Fruit fly (Drosophila melanogaster) whole organism: ENCODE results near the gene CG18213.
"Not testable (repeated sequence)": the region's sequence is repeated elsewhere in the genome, so short reads cannot be mapped to it uniquely, and the experiment has no call there.

Experiments
- CG8478 ChIP-seq: fragments of >200 bp; optimal IDR thresholded peaks from 2 replicates; lab custom pipeline; 2018; ENCODE audit warnings: inconsistent platforms
- Dll ChIP-seq: fragments of >200 bp; optimal IDR thresholded peaks from 2 replicates; lab custom pipeline; 2017
- EcR ChIP-seq, 2 experiments: fragments of >200 bp; optimal IDR thresholded peaks; 2 replicates each; lab custom pipeline; 2017; ENCODE audit warnings: missing biosample characterization in 2 of 2, missing genetic modification characterization in 2 of 2, missing genetic modification reagents in 2 of 2
- pan ChIP-seq: fragments of >200 bp; optimal IDR thresholded peaks from 2 replicates; lab custom pipeline; 2017
- psq ChIP-seq: fragments of >200 bp; optimal IDR thresholded peaks from 2 replicates; lab custom pipeline; 2017
- usp ChIP-seq: fragments of >200 bp; optimal IDR thresholded peaks from 2 replicates; lab custom pipeline; 2017; ENCODE audit warnings: missing biosample characterization, missing genetic modification characterization, mixed read lengths

CG18213 gene

dm6 chr3R:17002218-17003110, 37.5 kb downstream of the CG18213 start, which contains the start of the genes Sf3a1 and Irc:
Sf3a1 (minus strand) TSS chr3R:17002355.
Irc (plus strand) TSS chr3R:17002875.
- TF ChIP-seq EcR (GFP tag; optimal IDR thresholded peaks at IDR 0.05; lab: Kevin White, UChicago) = no peak
- TF ChIP-seq CG8478 (lab: Kevin White, UChicago) = no peak
- TF ChIP-seq pan (lab: Kevin White, UChicago) = no peak
- no peak for TF ChIP-seq Dll
- TF ChIP-seq psq (lab: Kevin White, UChicago) = no peak
- no peak for TF ChIP-seq usp (GFP tag; lab: Kevin White, UChicago)

dm6 chr3R:16996059-16996959, 43.7 kb downstream of the CG18213 start, which contains the start of the genes EMC2A and CG3534:
EMC2A (minus strand) TSS chr3R:16996071.
CG3534 (plus strand) TSS chr3R:16996446.
- TF ChIP-seq Dll (no peak), psq (lab: Kevin White, UChicago) (no peak), pan (lab: Kevin White, UChicago) (no peak), EcR (GFP tag; optimal IDR thresholded peaks at IDR 0.05; lab: Kevin White, UChicago) (no peak)

dm6 chr3R:16992716-16993115, 47.3 kb downstream of the CG18213 start, which contains the start of gene CG31274:
CG31274 (plus strand) TSS chr3R:16993016.
- not testable (repeated sequence) for TF ChIP-seq EcR (GFP tag; optimal IDR thresholded peaks at IDR 0.05; lab: Kevin White, UChicago); usp (GFP tag; lab: Kevin White, UChicago); CG8478 (lab: Kevin White, UChicago)

- no peak for TF ChIP-seq pan (lab: Kevin White, UChicago)
- TF ChIP-seq usp (GFP tag; lab: Kevin White, UChicago) = no peak
- TF ChIP-seq psq (lab: Kevin White, UChicago) = no peak
- TF ChIP-seq EcR (GFP tag; optimal IDR thresholded peaks at IDR 0.05; lab: Kevin White, UChicago) = no peak
- no peak for TF ChIP-seq Dll
These were observed 48.2 kb downstream of the CG18213 start, which contains the start of gene EMC2B for dm6 chr3R:16991781-16992180. EMC2B (minus strand) TSS chr3R:16991878.

DNA sequence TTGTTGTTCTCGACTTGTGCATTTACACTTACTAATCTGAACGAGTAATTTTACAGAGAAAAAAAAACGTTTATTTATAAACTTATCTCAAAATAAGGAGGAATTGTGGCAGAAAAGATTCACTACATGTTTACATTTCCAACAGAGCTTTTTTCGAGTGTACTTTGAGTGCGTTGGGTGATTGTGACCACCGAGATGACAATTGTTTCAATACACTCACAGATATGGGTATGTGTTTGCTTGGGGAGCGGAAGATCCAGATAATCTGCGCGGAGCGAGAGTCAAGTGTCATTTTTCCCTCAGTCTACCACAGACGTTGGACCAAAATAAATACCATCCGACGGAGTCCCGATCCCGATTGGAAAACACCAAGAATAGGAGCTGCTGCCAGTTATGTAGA, 51.5 kb downstream of the CG18213 start, which contains the start of gene MESK4:
Gene MESK4 (plus strand): TSS at position 301 of the 400 bp plus-strand sequence.
- TF ChIP-seq usp (GFP tag; lab: Kevin White, UChicago); pan (lab: Kevin White, UChicago); psq (lab: Kevin White, UChicago): not testable (repeated sequence)

dm6 chr3R:16987924-16988298, 52.1 kb downstream of the CG18213 start:
- TF ChIP-seq pan (lab: Kevin White, UChicago) = no peak
- no peak for TF ChIP-seq CG8478 (lab: Kevin White, UChicago)
- TF ChIP-seq psq (lab: Kevin White, UChicago) = no peak
- no peak for TF ChIP-seq EcR (GFP tag; optimal IDR thresholded peaks at IDR 0.05; lab: Kevin White, UChicago)
- TF ChIP-seq Dll = no peak
- no peak for TF ChIP-seq usp (GFP tag; lab: Kevin White, UChicago)

DNA sequence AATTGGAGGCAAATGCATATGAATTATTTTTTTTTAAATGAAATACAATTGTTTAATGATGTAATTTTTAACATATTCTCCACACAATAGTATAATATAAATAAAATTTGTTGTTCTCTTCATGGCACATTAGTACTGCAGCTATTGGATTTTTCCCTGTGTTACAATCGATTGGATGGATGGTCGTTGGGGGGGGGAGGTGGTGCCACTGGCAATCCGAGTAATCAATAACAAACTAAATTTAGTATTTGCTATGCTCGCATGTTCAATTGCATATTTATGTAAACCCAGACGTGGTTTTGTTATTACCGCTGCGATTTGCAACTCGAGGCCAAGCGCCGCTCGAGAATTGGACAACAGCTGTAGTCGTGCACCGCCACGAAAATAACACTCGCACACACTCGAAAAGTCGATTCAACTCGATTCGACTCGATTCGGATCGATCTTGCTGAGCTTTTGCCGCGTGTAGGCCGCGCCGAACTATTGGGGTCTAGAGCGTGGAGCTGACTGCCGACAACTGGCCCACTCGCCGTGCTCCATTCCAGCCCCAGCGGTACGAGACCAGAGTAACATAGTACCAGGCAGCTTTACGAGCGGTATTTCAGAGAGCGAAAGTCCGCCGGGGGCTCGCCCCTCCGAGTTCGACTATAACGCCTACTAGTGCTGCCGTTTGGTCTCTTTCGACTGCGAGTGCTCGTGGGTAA, 52.6 kb downstream of the CG18213 start, which contains the start of gene CG18622:
Gene CG18622 (minus strand): TSS at position 513 of the 704 bp plus-strand sequence.
- TF ChIP-seq EcR (GFP tag; optimal IDR thresholded peaks at IDR 0.05; lab: Kevin White, UChicago) = no peak
- TF ChIP-seq psq (lab: Kevin White, UChicago) = no peak
- no peak for TF ChIP-seq Dll
- TF ChIP-seq usp (GFP tag; lab: Kevin White, UChicago) = no peak
- TF ChIP-seq CG8478 (lab: Kevin White, UChicago) = no peak
- no peak for TF ChIP-seq pan (lab: Kevin White, UChicago)
